Fruit fly (Drosophila melanogaster) whole organism, prepupa: ENCODE data around the gene CG12355.

Experiments used
- CG10631 ChIP-seq: fragments of 200-800 bp; sonication (Bioruptor generic); optimal IDR thresholded peaks from 2 replicates; lab custom pipeline; 2016; ENCODE audit warnings: missing biosample characterization, missing genetic modification characterization
- CG10669 ChIP-seq: fragments of 200-800 bp; sonication (Bioruptor generic); optimal IDR thresholded peaks from 3 replicates; lab custom pipeline; 2018; ENCODE audit warnings: missing biosample characterization, mild to moderate bottlenecking, missing genetic modification characterization, moderate library complexity
- CG11294 ChIP-seq: fragments of 200-800 bp; sonication (Bioruptor generic); IDR thresholded peaks from 2 replicates; pipeline ENCODE4 v1.3.6; 2022; ENCODE audit warnings: missing biosample characterization, missing genetic modification characterization
- CG11762 ChIP-seq: fragments of 200-800 bp; sonication (Bioruptor generic); optimal IDR thresholded peaks from 3 replicates; lab custom pipeline; 2016; ENCODE audit warnings: missing biosample characterization, missing genetic modification characterization; ENCODE audit not compliant: insufficient read depth
- CG11902 ChIP-seq: fragments of 200-800 bp; sonication (Bioruptor generic); optimal IDR thresholded peaks from 3 replicates; lab custom pipeline; 2016; ENCODE audit warnings: missing biosample characterization, missing genetic modification characterization
- CG15336 ChIP-seq: fragments of 200-800 bp; sonication (Bioruptor generic); IDR thresholded peaks from 2 replicates; pipeline ENCODE4 v1.3.6; 2022; ENCODE audit warnings: missing biosample characterization, missing genetic modification characterization
- CG1621 ChIP-seq: fragments of 200-800 bp; sonication (Bioruptor generic); optimal IDR thresholded peaks from 3 replicates; lab custom pipeline; 2018; ENCODE audit warnings: missing biosample characterization, mild to moderate bottlenecking, missing genetic modification characterization
- CG16779 ChIP-seq: fragments of 200-800 bp; sonication (Bioruptor generic); optimal IDR thresholded peaks from 3 replicates; lab custom pipeline; 2017; ENCODE audit warnings: missing biosample characterization, mild to moderate bottlenecking, missing genetic modification characterization
- CG3032 ChIP-seq: fragments of 200-800 bp; optimal IDR thresholded peaks from 2 replicates; lab custom pipeline; 2019; ENCODE audit warnings: missing biosample characterization, mild to moderate bottlenecking, missing genetic modification characterization, moderate library complexity
- CG32006 ChIP-seq: fragments of 200-800 bp; sonication (Bioruptor generic); optimal IDR thresholded peaks from 3 replicates; lab custom pipeline; 2017; ENCODE audit warnings: missing biosample characterization, mild to moderate bottlenecking, missing genetic modification characterization
- CG34406 ChIP-seq: fragments of 200-800 bp; sonication (Bioruptor generic); optimal IDR thresholded peaks from 3 replicates; lab custom pipeline; 2016; ENCODE audit warnings: missing biosample characterization, missing genetic modification characterization
- CG4318 ChIP-seq: fragments of 200-800 bp; sonication (Bioruptor generic); optimal IDR thresholded peaks from 3 replicates; lab custom pipeline; 2017; ENCODE audit warnings: missing biosample characterization, mild to moderate bottlenecking, missing genetic modification characterization
- CG6163 ChIP-seq: fragments of 200-800 bp; sonication (Bioruptor generic); IDR thresholded peaks from 3 replicates; pipeline ENCODE4 v1.3.6; 2022; ENCODE audit warnings: missing biosample characterization, missing genetic modification characterization
- CG6808 ChIP-seq: fragments of 200-800 bp; sonication (Bioruptor generic); optimal IDR thresholded peaks from 3 replicates; lab custom pipeline; 2017; ENCODE audit warnings: missing biosample characterization, missing genetic modification characterization, mild to moderate bottlenecking, moderate library complexity, missing genetic modification reagents
- CG7368 ChIP-seq: fragments of 200-800 bp; sonication (Bioruptor generic); optimal IDR thresholded peaks from 3 replicates; lab custom pipeline; 2016; ENCODE audit warnings: missing biosample characterization, missing genetic modification characterization
- CG8119 ChIP-seq: fragments of 200-800 bp; sonication (Bioruptor generic); IDR thresholded peaks from 3 replicates; pipeline ENCODE4 v1.3.6; 2022; ENCODE audit warnings: missing biosample characterization, missing genetic modification characterization
- CG8319 ChIP-seq: fragments of 200-800 bp; sonication (Bioruptor generic); optimal IDR thresholded peaks from 3 replicates; lab custom pipeline; 2016; ENCODE audit warnings: missing biosample characterization, missing genetic modification characterization
- CG8632 ChIP-seq: fragments of 200-800 bp; sonication (Bioruptor generic); optimal IDR thresholded peaks from 3 replicates; lab custom pipeline; 2016; ENCODE audit warnings: missing biosample characterization, missing genetic modification characterization
- CG9139 ChIP-seq: fragments of 200-800 bp; sonication (Bioruptor generic); optimal IDR thresholded peaks from 3 replicates; lab custom pipeline; 2017; ENCODE audit warnings: missing biosample characterization, mild to moderate bottlenecking, missing genetic modification characterization
- Eip78C ChIP-seq: fragments of 200-800 bp; sonication (Bioruptor generic); peaks from one replicate; lab custom pipeline; 2016; ENCODE audit warnings: missing biosample characterization, missing genetic modification characterization
- Eip93F ChIP-seq: fragments of 200-800 bp; sonication (Bioruptor generic); optimal IDR thresholded peaks from 2 replicates; lab custom pipeline; 2016; ENCODE audit warnings: missing biosample characterization, mild to moderate bottlenecking, missing genetic modification characterization
- Ets21C ChIP-seq: fragments of 200-800 bp; sonication (Bioruptor generic); optimal IDR thresholded peaks from 3 replicates; lab custom pipeline; 2016; ENCODE audit warnings: missing biosample characterization, missing genetic modification characterization
- Hr38 ChIP-seq: sonication (Bioruptor generic); optimal IDR thresholded peaks from 2 replicates; lab custom pipeline; 2016; ENCODE audit warnings: missing biosample characterization, missing genetic modification characterization
- OdsH ChIP-seq: fragments of 200-800 bp; sonication (Bioruptor generic); optimal IDR thresholded peaks from 3 replicates; lab custom pipeline; 2016; ENCODE audit warnings: missing biosample characterization, missing genetic modification characterization
- Sox102F ChIP-seq: fragments of 200-800 bp; sonication (Bioruptor generic); optimal IDR thresholded peaks from 2 replicates; lab custom pipeline; 2016; ENCODE audit warnings: missing biosample characterization, mild to moderate bottlenecking, missing genetic modification characterization
- Sox14 ChIP-seq: fragments of 200-800 bp; sonication (Bioruptor generic); optimal IDR thresholded peaks from 3 replicates; lab custom pipeline; 2016; ENCODE audit warnings: missing biosample characterization, missing genetic modification characterization
- Sox15 ChIP-seq: fragments of 200-800 bp; sonication (Bioruptor generic); optimal IDR thresholded peaks from 3 replicates; lab custom pipeline; 2016; ENCODE audit warnings: missing biosample characterization, missing genetic modification characterization
- dsx ChIP-seq: fragments of 200-800 bp; optimal IDR thresholded peaks from 3 replicates; lab custom pipeline; 2019; ENCODE audit warnings: missing biosample characterization, mild to moderate bottlenecking, missing genetic modification characterization, moderate library complexity; ENCODE audit not compliant: poor library complexity, severe bottlenecking
- eg ChIP-seq: fragments of 200-800 bp; sonication (Bioruptor generic); IDR thresholded peaks from 3 replicates; pipeline ENCODE4 v1.3.6; 2022; ENCODE audit warnings: missing biosample characterization, missing genetic modification characterization
- esn ChIP-seq: fragments of 200-800 bp; sonication (Bioruptor generic); optimal IDR thresholded peaks from 2 replicates; lab custom pipeline; 2016; ENCODE audit warnings: missing biosample characterization, mild to moderate bottlenecking, missing genetic modification characterization, moderate library complexity
- fd59A ChIP-seq: fragments of 200-800 bp; sonication (Bioruptor generic); optimal IDR thresholded peaks from 2 replicates; lab custom pipeline; 2017; ENCODE audit warnings: missing biosample characterization, mild to moderate bottlenecking, missing genetic modification characterization, missing genetic modification reagents
- fkh ChIP-seq: fragments of 200-800 bp; sonication (Bioruptor generic); optimal IDR thresholded peaks from 3 replicates; lab custom pipeline; 2017; ENCODE audit warnings: missing biosample characterization, mild to moderate bottlenecking, missing genetic modification characterization, moderate library complexity
- pdm3 ChIP-seq: fragments of 200-800 bp; sonication (Bioruptor generic); optimal IDR thresholded peaks from 3 replicates; lab custom pipeline; 2016; ENCODE audit warnings: missing biosample characterization, missing genetic modification characterization
- salr ChIP-seq, 2 experiments: fragments of 200-800 bp; sonication (Bioruptor generic); optimal IDR thresholded peaks; 3 replicates each; lab custom pipeline; 2016 to 2018; ENCODE audit warnings: missing biosample characterization in 2 of 2, missing genetic modification characterization in 2 of 2, mild to moderate bottlenecking in 1 of 2
- spab ChIP-seq: fragments of 200-800 bp; sonication (Bioruptor generic); optimal IDR thresholded peaks from 2 replicates; lab custom pipeline; 2017; ENCODE audit warnings: missing biosample characterization, mild to moderate bottlenecking, missing genetic modification characterization, missing genetic modification reagents
- ss ChIP-seq, 2 experiments: fragments of 200-800 bp; sonication (Bioruptor generic); optimal IDR thresholded peaks; 2 replicates in 1 of 2; 3 replicates in 1 of 2; lab custom pipeline; 2017 to 2018; ENCODE audit warnings: mild to moderate bottlenecking in 2 of 2, missing biosample characterization in 2 of 2, missing genetic modification characterization in 2 of 2, moderate library complexity in 1 of 2
- topi ChIP-seq: fragments of 200-800 bp; sonication (Bioruptor generic); optimal IDR thresholded peaks from 3 replicates; lab custom pipeline; 2016; ENCODE audit warnings: missing biosample characterization, missing genetic modification characterization
- vri ChIP-seq: fragments of 200-800 bp; sonication (Bioruptor generic); optimal IDR thresholded peaks from 3 replicates; lab custom pipeline; 2016; ENCODE audit warnings: missing biosample characterization, mild to moderate bottlenecking, missing genetic modification characterization

Gene CG12355

DNA sequence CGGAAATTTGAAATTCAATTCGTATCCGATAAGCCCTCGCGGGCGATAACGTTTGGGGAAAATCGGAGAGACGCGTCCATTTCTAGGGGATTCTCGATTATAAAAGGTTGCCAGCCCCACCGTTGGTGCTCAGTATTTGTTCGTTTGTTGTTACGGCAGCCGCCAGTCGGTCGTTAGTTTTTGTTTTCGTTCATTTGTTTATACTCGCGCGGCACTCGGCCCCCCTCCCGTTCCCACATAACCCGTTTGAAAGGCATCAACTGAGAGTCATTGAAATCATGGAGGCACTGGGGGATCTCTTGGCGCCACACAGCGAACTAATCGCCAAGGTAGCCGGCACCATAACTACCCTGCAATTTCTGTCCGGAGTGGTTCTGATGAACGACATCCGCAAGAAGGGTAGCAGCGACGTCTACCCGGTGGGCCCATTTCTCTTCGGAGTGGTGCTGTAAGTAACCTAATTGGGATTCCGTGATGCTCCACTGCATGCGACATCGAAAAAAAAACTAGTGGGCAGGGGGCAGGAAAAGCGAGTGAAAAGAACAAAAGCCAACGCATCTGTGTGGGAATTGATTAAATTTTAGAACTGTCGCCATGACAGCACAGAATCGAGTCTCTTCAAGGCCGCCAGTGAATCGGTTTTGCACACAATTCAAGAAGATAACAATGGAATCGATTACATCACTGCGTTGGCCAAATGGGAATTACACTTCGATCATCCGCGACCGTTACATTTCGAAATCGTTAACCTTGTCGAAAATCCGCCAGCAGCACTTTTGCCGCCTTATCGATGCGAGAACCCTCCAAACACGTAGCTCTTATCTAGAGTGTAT is 5.7 kb upstream of the CG12355 start, which contains the start of gene CG7272 (continued):
- TF ChIP-seq ss (GFP tag; optimal IDR thresholded peaks at IDR 0.05; lab: Kevin White, UChicago) = no peak
- no peak for TF ChIP-seq CG16779 (tag; lab: Kevin White, UChicago)
- no peak for TF ChIP-seq CG11902 (GFP tag; lab: Kevin White, UChicago)
- TF ChIP-seq esn (GFP tag; lab: Kevin White, UChicago) = no peak
- TF ChIP-seq CG32006 = peak; percentile 38
- peak; percentile 60 for TF ChIP-seq Sox14 (GFP tag; lab: Kevin White, UChicago)
- TF ChIP-seq CG11762 = no peak
- peak; percentile 25; the same call in 1 of the 3 replicates for TF ChIP-seq CG8119 (GFP tag; lab: Robert Waterston, UW)
- peak; percentile 15; the same call in 1 of the 2 replicates for TF ChIP-seq CG15336
- TF ChIP-seq topi = peak; percentile 7
- TF ChIP-seq Eip93F (GFP tag; lab: Kevin White, UChicago) = no peak
- peak; percentile 68 for TF ChIP-seq Eip78C (GFP tag; lab: Kevin White, UChicago)
- no peak for TF ChIP-seq CG10631
- TF ChIP-seq CG34406 (GFP tag; lab: Kevin White, UChicago) = no peak
- no peak for TF ChIP-seq Sox15 (GFP tag; lab: Kevin White, UChicago)
- TF ChIP-seq vri (GFP tag; lab: Kevin White, UChicago) = peak; percentile 26
- TF ChIP-seq CG7368 = no peak
- TF ChIP-seq CG6808 (GFP tag; lab: Kevin White, UChicago) = no peak
- no peak for TF ChIP-seq CG3032 (tag; lab: Kevin White, UChicago)
- no peak for TF ChIP-seq spab (GFP tag; lab: Kevin White, UChicago)

DNA sequence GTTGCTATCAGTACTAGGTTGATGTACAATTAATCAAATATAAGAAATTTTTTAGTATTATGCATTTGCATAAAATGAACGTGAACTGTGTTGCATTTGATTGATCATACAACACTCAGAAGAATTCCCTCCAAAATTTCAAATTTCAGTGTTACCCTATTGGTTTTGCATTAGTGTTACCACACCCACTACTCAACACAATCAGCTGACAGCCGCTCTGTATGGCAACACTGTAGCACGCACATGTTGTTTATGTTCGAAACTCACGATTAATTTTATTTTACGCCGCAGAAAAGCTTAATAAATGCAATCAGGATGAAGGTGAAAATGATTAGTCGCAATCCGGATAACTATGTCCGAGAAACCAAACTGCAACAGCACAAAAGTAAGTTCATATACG is 3.4 kb upstream of the CG12355 start, which contains the start of gene CG7275:
TSS of gene CG7275 (plus strand) at position 215 of the 400 bp plus-strand sequence.
- TF ChIP-seq OdsH (GFP tag; lab: Kevin White, UChicago) (no peak), CG8632 (no peak), Ets21C (GFP tag; lab: Kevin White, UChicago) (no peak), eg (GFP tag; lab: Robert Waterston, UW) (no peak), CG8319 (GFP tag; lab: Kevin White, UChicago) (no peak), fd59A (GFP tag; lab: Kevin White, UChicago) (no peak)

DNA sequence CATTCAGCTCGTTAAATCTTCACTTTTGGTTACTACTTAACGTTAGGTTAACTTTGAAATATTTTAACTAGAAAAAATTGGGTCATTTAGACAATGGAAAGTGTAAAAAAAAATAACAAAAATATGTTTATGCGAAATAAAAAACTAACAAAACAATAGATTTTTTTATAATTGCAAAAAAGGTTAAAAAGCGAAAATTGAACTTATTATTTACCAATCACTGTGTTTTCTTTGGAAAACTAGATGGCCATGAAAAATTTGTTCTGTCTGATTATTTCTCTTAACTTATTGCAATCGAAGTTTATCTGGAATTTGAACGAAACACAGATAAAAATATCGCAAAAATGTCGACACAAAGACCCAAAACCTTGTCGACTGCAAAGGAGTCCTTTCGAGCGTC is 2.6 kb upstream of the CG12355 start, which contains the start of gene CG7276:
TSS of gene CG7276 (plus strand) at position 301 of the 400 bp plus-strand sequence.
- no peak for TF ChIP-seq Sox14 (GFP tag; lab: Kevin White, UChicago)
- no peak for TF ChIP-seq CG34406 (GFP tag; lab: Kevin White, UChicago)
- no peak for TF ChIP-seq fd59A (GFP tag; lab: Kevin White, UChicago)
- TF ChIP-seq CG4318 (GFP tag; lab: Kevin White, UChicago) = no peak
- TF ChIP-seq Eip93F (GFP tag; lab: Kevin White, UChicago) = no peak
- TF ChIP-seq salr (GFP tag; optimal IDR thresholded peaks at IDR 0.05; lab: Kevin White, UChicago) = no peak
- TF ChIP-seq topi = no peak
- no peak for TF ChIP-seq CG8119 (GFP tag; lab: Robert Waterston, UW)
- TF ChIP-seq Sox15 (GFP tag; lab: Kevin White, UChicago) = no peak
- no peak for TF ChIP-seq fkh (GFP tag; lab: Kevin White, UChicago)
- no peak for TF ChIP-seq vri (GFP tag; lab: Kevin White, UChicago)
- TF ChIP-seq OdsH (GFP tag; lab: Kevin White, UChicago) = no peak
- TF ChIP-seq eg (GFP tag; lab: Robert Waterston, UW) = no peak
- no peak for TF ChIP-seq CG7368
- TF ChIP-seq CG6163 (GFP tag; lab: Robert Waterston, UW) = no peak

DNA sequence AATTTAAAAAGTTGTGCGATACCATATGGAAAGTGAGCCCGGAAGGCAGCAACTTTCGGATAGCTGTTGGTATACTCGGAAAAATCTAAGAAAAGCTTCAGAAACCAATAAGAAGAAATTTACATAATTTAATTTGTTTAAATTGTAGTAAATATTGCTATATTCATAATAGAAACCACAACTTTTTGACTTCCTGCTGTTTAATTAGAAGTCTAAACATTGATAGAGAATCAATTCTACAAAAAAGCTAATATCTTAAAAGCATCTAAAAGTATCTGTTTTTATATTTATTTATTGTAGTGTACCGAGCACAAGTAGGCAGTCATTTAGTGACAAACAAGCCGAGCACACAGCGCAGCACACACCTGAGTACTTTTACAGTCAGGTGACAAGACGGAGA is 925 bp upstream of the CG12355 start, which contains the start of gene CG13455:
TSS of gene CG13455 (plus strand) at position 301 of the 400 bp plus-strand sequence.
- TF ChIP-seq vri (GFP tag; lab: Kevin White, UChicago) = no peak
- TF ChIP-seq Sox102F (GFP tag; lab: Kevin White, UChicago) = no peak
- TF ChIP-seq CG11294 = no peak
- TF ChIP-seq CG11762 = no peak
- TF ChIP-seq dsx (GFP tag; lab: Kevin White, UChicago) = no peak
- no peak for TF ChIP-seq CG1621 (tag; lab: Kevin White, UChicago)
- no peak for TF ChIP-seq pdm3 (GFP tag; lab: Kevin White, UChicago)
- TF ChIP-seq CG9139 (GFP tag; lab: Kevin White, UChicago) = no peak
- no peak for TF ChIP-seq Hr38
- no peak for TF ChIP-seq spab (GFP tag; lab: Kevin White, UChicago)
- TF ChIP-seq CG10669 (GFP tag; lab: Kevin White, UChicago) = no peak
- no peak for TF ChIP-seq CG32006
